Worm (Caenorhabditis elegans): ENCODE measurements around the gene egl-26.
A peak's percentile ranks its signal among the peaks of the same experiment; 100 is the strongest.

The egl-26 gene

ce11 chrII:104234-104633 is 34.8 kb downstream of the egl-26 start, which contains the start of gene col-68:
Gene col-68 (plus strand): TSS chrII:104534.
- TF ChIP-seq nhr-237 (tag; optimal IDR thresholded peaks at IDR 0.05) (no peak), tbx-8 (GFP tag; optimal IDR thresholded peaks at IDR 0.05) (no peak), pha-4 (tag; optimal IDR thresholded peaks at IDR 0.05) (no peak)

- TF ChIP-seq flh-1 (GFP tag; optimal IDR thresholded peaks at IDR 0.05) (no peak), sem-2 (GFP tag; optimal IDR thresholded peaks at IDR 0.05) (no peak), ceh-83 (GFP tag; optimal IDR thresholded peaks at IDR 0.05) (no peak), unc-39 (tag; optimal IDR thresholded peaks at IDR 0.05) (no peak), unc-120 (tag; optimal IDR thresholded peaks at IDR 0.05; ENCODE audit: poor library complexity, severe bottlenecking) (no peak), lin-32 (GFP tag; optimal IDR thresholded peaks at IDR 0.05) (no peak), cnd-1 (tag; optimal IDR thresholded peaks at IDR 0.05) (no peak), zip-8 (tag; optimal IDR thresholded peaks at IDR 0.05) (no peak), unc-62 (GFP tag; optimal IDR thresholded peaks at IDR 0.05) (no peak), nhr-2 (tag; optimal IDR thresholded peaks at IDR 0.05) (no peak), elt-3 (tag; optimal IDR thresholded peaks at IDR 0.05) (no peak), elt-1 (tag; optimal IDR thresholded peaks at IDR 0.05; ENCODE audit: borderline replicate concordance, insufficient read depth) (no peak), nhr-237 (tag; optimal IDR thresholded peaks at IDR 0.05) (no peak), nhr-12 (tag; optimal IDR thresholded peaks at IDR 0.05) (no peak), sptf-1 (tag; optimal IDR thresholded peaks at IDR 0.05) (no peak), pha-4 (tag; optimal IDR thresholded peaks at IDR 0.05) (no peak), snpc-4 (tag; optimal IDR thresholded peaks at IDR 0.05) (no peak), nhr-76 (tag; optimal IDR thresholded peaks at IDR 0.05) (no peak), ztf-11 (tag; optimal IDR thresholded peaks at IDR 0.05) (no peak)
Observed at ce11 chrII:105327-105882, 36.0 kb downstream of the egl-26 start.

DNA sequence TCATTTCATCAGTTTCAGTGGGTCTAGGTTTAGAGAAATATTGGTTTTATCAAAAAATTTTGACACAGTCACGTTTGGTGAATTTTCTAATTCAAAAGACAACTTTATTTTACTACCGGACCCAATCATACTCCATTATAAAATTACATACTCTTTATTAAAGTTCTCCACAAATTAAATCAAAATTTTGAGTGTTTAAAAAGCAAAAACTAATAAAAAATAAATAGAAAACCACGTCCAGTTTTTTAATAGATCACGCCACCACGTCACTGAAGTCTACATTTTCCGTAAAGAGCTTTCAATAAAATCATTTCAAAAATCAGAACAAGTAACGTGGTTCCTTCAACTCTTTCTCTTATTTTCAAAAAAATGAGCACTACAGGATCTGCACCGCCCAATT is 36.4 kb downstream of the egl-26 start, which contains the start of gene txt-1:
txt-1 (plus strand) TSS at position 301 of the 400 bp plus-strand sequence.
- TF ChIP-seq sptf-1 (tag; optimal IDR thresholded peaks at IDR 0.05) (no peak), tbx-8 (GFP tag; optimal IDR thresholded peaks at IDR 0.05) (no peak), ceh-39 (tag; optimal IDR thresholded peaks at IDR 0.05) (no peak), ham-2 (GFP tag; optimal IDR thresholded peaks at IDR 0.05) (no peak), unc-120 (tag; optimal IDR thresholded peaks at IDR 0.05; ENCODE audit: poor library complexity, severe bottlenecking) (no peak), nhr-12 (tag; optimal IDR thresholded peaks at IDR 0.05) (no peak), snpc-4 (tag; optimal IDR thresholded peaks at IDR 0.05) (no peak), pha-4 (tag; optimal IDR thresholded peaks at IDR 0.05) (no peak), mls-2 (tag; optimal IDR thresholded peaks at IDR 0.05) (no peak), ceh-43 (GFP tag; optimal IDR thresholded peaks at IDR 0.05) (no peak)

DNA sequence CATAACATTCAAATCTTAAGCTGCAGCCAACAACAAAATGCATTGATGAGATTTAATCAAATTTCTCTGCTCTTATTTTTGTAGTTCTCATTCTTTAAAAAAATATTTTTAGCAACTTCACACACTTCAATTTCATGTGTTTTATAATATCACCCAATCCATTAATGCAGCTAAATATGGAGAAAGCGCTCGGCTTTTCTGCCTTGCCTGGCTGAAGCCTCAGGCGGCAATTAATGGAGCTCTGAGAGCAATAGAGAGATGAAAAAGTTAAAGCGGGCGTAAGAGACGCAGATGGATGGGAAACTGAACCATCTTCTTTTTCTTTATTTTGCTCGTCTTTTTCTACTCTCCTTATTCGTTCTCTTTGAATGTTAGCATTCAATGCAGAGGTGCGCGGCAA is 38.2 kb downstream of the egl-26 start:
- TF ChIP-seq nhr-2 (tag; optimal IDR thresholded peaks at IDR 0.05), result no peak
- no peak for TF ChIP-seq ceh-83 (GFP tag; optimal IDR thresholded peaks at IDR 0.05)
- no peak for TF ChIP-seq ztf-11 (tag; optimal IDR thresholded peaks at IDR 0.05)
- TF ChIP-seq ces-1 (GFP tag; optimal IDR thresholded peaks at IDR 0.05), result peak; percentile 67
- no peak for TF ChIP-seq unc-62 (GFP tag; optimal IDR thresholded peaks at IDR 0.05)
- TF ChIP-seq blmp-1 (tag; optimal IDR thresholded peaks at IDR 0.05), result no peak
- no peak for TF ChIP-seq drap-1 (GFP tag; optimal IDR thresholded peaks at IDR 0.05)
- TF ChIP-seq mls-2 (tag; optimal IDR thresholded peaks at IDR 0.05), result peak; percentile 4
- no peak for TF ChIP-seq nhr-237 (tag; optimal IDR thresholded peaks at IDR 0.05)
- no peak for TF ChIP-seq hlh-1 (tag; optimal IDR thresholded peaks at IDR 0.05)
- TF ChIP-seq bed-3 (GFP tag; optimal IDR thresholded peaks at IDR 0.05), result no peak

DNA sequence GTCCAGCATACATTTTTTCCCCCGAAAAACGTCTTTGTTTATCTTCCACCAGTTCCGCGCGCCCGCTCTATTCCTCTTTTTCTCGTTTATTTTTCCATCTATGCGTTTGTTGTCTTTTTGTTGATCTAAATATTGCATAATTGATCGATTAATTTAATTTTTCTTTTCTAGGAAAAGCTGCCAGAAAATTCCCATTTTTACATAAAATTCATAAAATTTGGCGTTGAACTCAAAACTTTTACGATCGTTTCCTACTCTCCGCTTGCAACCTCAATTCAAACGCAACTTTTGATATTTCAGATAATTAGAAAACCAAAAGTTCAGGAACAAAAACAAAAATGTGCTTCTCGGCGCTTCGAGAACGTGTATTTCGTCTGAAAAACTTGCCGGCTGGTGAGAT is 39.4 kb downstream of the egl-26 start, which contains the start of gene C50D2.2:
C50D2.2 (plus strand) TSS at position 301 of the 400 bp plus-strand sequence.
- no peak for TF ChIP-seq flh-1 (GFP tag; optimal IDR thresholded peaks at IDR 0.05)
- no peak for TF ChIP-seq lin-13 (tag; optimal IDR thresholded peaks at IDR 0.05)
- no peak for TF ChIP-seq mab-5 (tag; optimal IDR thresholded peaks at IDR 0.05)
- no peak for TF ChIP-seq nhr-12 (tag; optimal IDR thresholded peaks at IDR 0.05)
- no peak for TF ChIP-seq pha-4 (tag; optimal IDR thresholded peaks at IDR 0.05)
- TF ChIP-seq unc-62 (GFP tag; optimal IDR thresholded peaks at IDR 0.05), result no peak
- TF ChIP-seq bed-3 (GFP tag; optimal IDR thresholded peaks at IDR 0.05), result no peak
- TF ChIP-seq nhr-28 (tag; optimal IDR thresholded peaks at IDR 0.05), result no peak
- TF ChIP-seq drap-1 (GFP tag; optimal IDR thresholded peaks at IDR 0.05), result no peak
- TF ChIP-seq ham-2 (GFP tag; optimal IDR thresholded peaks at IDR 0.05), result no peak
- TF ChIP-seq ces-1 (GFP tag; optimal IDR thresholded peaks at IDR 0.05), result no peak
- no peak for TF ChIP-seq zip-8 (tag; optimal IDR thresholded peaks at IDR 0.05)
- no peak for TF ChIP-seq ceh-39 (tag; optimal IDR thresholded peaks at IDR 0.05)
- TF ChIP-seq nhr-2 (tag; optimal IDR thresholded peaks at IDR 0.05), result no peak
- no peak for TF ChIP-seq nhr-237 (tag; optimal IDR thresholded peaks at IDR 0.05)
- TF ChIP-seq lsy-2 (tag; optimal IDR thresholded peaks at IDR 0.05), result no peak
